Worm (Caenorhabditis elegans) whole organism, L4 larva: ENCODE data around the gene nlp-63.

Source experiments
- D1046.2 ChIP-seq: fragments of 200-800 bp; sonication (Bioruptor generic); IDR thresholded peaks from 2 replicates; pipeline ENCODE4 v1.3.6; 2022; ENCODE audit warnings: missing genetic modification characterization, missing compliant biosample characterization
- F10B5.3 ChIP-seq: sonication (generic microtip); optimal IDR thresholded peaks from 2 replicates; lab custom pipeline; 2016; ENCODE audit warnings: mild to moderate bottlenecking, missing genetic modification characterization, missing compliant biosample characterization
- F26F4.8 ChIP-seq: fragments of 200-800 bp; sonication (Bioruptor generic); conservative IDR thresholded peaks from 2 replicates; pipeline ENCODE4 v1.3.6; 2022; ENCODE audit warnings: missing genetic modification characterization, missing compliant biosample characterization
- F37D6.2 ChIP-seq: sonication (generic microtip); optimal IDR thresholded peaks from 2 replicates; lab custom pipeline; 2016; ENCODE audit warnings: mild to moderate bottlenecking, missing genetic modification characterization, missing compliant biosample characterization
- Y5F2A.4 ChIP-seq: fragments of 200-800 bp; sonication (Bioruptor generic); optimal IDR thresholded peaks from 2 replicates; lab custom pipeline; 2018; ENCODE audit warnings: mild to moderate bottlenecking, missing genetic modification characterization, missing compliant biosample characterization
- Y75B8A.6 ChIP-seq: fragments of 200-800 bp; sonication (Bioruptor generic); IDR thresholded peaks from 2 replicates; pipeline ENCODE4 v1.3.6; 2022; ENCODE audit warnings: missing genetic modification reagents, missing genetic modification characterization, missing compliant biosample characterization
- aly-2 ChIP-seq: sonication (generic microtip); optimal IDR thresholded peaks from 2 replicates; lab custom pipeline; 2018; ENCODE audit warnings: missing biosample characterization, missing genetic modification characterization
- ceh-62 ChIP-seq: sonication (generic microtip); optimal IDR thresholded peaks from 2 replicates; lab custom pipeline; 2017; ENCODE audit warnings: missing biosample characterization, missing genetic modification characterization
- daf-12 ChIP-seq: fragments of 150-350 bp; optimal IDR thresholded peaks from 2 replicates; lab custom pipeline; 2014; ENCODE audit warnings: missing biosample characterization, missing genetic modification reagents, missing genetic modification characterization
- daf-19 ChIP-seq: fragments of 200-800 bp; sonication (Bioruptor generic); conservative IDR thresholded peaks from 2 replicates; pipeline ENCODE4 v1.3.6; 2022; ENCODE audit warnings: missing genetic modification characterization, missing compliant biosample characterization
- dmd-6 ChIP-seq: fragments of 200-800 bp; sonication (Bioruptor generic); IDR thresholded peaks from 2 replicates; pipeline ENCODE4 v1.3.6; 2022; ENCODE audit warnings: missing genetic modification reagents, missing genetic modification characterization, missing compliant biosample characterization
- dmd-8 ChIP-seq: fragments of 200-800 bp; sonication (Bioruptor generic); IDR thresholded peaks from 2 replicates; pipeline ENCODE4 v1.3.6; 2022; ENCODE audit warnings: missing genetic modification characterization, missing compliant biosample characterization
- duxl-1 ChIP-seq: sonication (generic microtip); optimal IDR thresholded peaks from 2 replicates; lab custom pipeline; 2016; ENCODE audit warnings: mild to moderate bottlenecking, missing genetic modification characterization, moderate library complexity, missing compliant biosample characterization; ENCODE audit not compliant: poor library complexity
- egl-27 ChIP-seq: sonication (generic microtip); optimal IDR thresholded peaks from 3 replicates; lab custom pipeline; 2017; ENCODE audit warnings: missing biosample characterization, missing genetic modification reagents, missing genetic modification characterization
- egl-43 ChIP-seq: fragments of 200-800 bp; sonication (Bioruptor generic); IDR thresholded peaks from 2 replicates; pipeline ENCODE4 v1.3.6; 2022; ENCODE audit warnings: missing genetic modification reagents, missing genetic modification characterization, missing compliant biosample characterization
- hlh-11 ChIP-seq: fragments of 200-800 bp; sonication (Bioruptor generic); optimal IDR thresholded peaks from 2 replicates; lab custom pipeline; 2018; ENCODE audit warnings: mild to moderate bottlenecking, missing genetic modification characterization, missing compliant biosample characterization
- lin-15B ChIP-seq: fragments of 150-350 bp; sonication (generic microtip); optimal IDR thresholded peaks from 3 replicates; lab custom pipeline; 2014; ENCODE audit warnings: missing biosample characterization, missing genetic modification characterization
- lin-38 ChIP-seq: fragments of 200-800 bp; sonication (Bioruptor generic); IDR thresholded peaks from 2 replicates; pipeline ENCODE4 v1.3.6; 2022; ENCODE audit warnings: missing genetic modification reagents, missing genetic modification characterization, missing compliant biosample characterization
- madf-9 ChIP-seq: fragments of 200-800 bp; sonication (Bioruptor generic); conservative IDR thresholded peaks from 2 replicates; pipeline ENCODE4 v1.3.6; 2022; ENCODE audit warnings: missing genetic modification reagents, missing genetic modification characterization, missing compliant biosample characterization
- mdl-1 ChIP-seq, 2 experiments: fragments of 150-350 bp in 1 of 2; sonication (generic microtip) in 1 of 2; optimal IDR thresholded peaks; 2 replicates each; lab custom pipeline; 2014 to 2017; ENCODE audit warnings: missing biosample characterization in 2 of 2, missing genetic modification characterization in 2 of 2
- mes-2 ChIP-seq: sonication (generic microtip); optimal IDR thresholded peaks from 2 replicates; lab custom pipeline; 2016; ENCODE audit warnings: missing genotype, mild to moderate bottlenecking, missing genetic modification characterization, missing compliant biosample characterization; ENCODE audit not compliant: poor library complexity, severe bottlenecking
- mxl-3 ChIP-seq: fragments of 200-800 bp; sonication (Bioruptor generic); optimal IDR thresholded peaks from 2 replicates; lab custom pipeline; 2018; ENCODE audit warnings: mild to moderate bottlenecking, missing genetic modification characterization, missing compliant biosample characterization
- nhr-10 ChIP-seq: fragments of 150-350 bp; optimal IDR thresholded peaks from 2 replicates; lab custom pipeline; 2014; ENCODE audit warnings: missing biosample characterization, missing genetic modification characterization
- nhr-102 ChIP-seq: sonication (generic microtip); optimal IDR thresholded peaks from 2 replicates; lab custom pipeline; 2016; ENCODE audit warnings: mild to moderate bottlenecking, missing genetic modification characterization, moderate library complexity, missing compliant biosample characterization
- nhr-11 ChIP-seq: fragments of 150-350 bp; optimal IDR thresholded peaks from 2 replicates; lab custom pipeline; 2014; ENCODE audit warnings: missing biosample characterization, missing genetic modification characterization
- nhr-25 ChIP-seq: sonication (generic microtip); optimal IDR thresholded peaks from 2 replicates; lab custom pipeline; 2017; ENCODE audit warnings: missing genetic modification characterization, mild to moderate bottlenecking, missing compliant biosample characterization, antibody characterized with exemption, moderate library complexity, borderline replicate concordance; ENCODE audit not compliant: insufficient read depth
- nhr-28 ChIP-seq: fragments of 150-350 bp; optimal IDR thresholded peaks from 2 replicates; lab custom pipeline; 2014; ENCODE audit warnings: missing biosample characterization, missing genetic modification characterization
- nhr-41 ChIP-seq: fragments of 200-800 bp; sonication (Bioruptor generic); IDR thresholded peaks from 2 replicates; pipeline ENCODE4 v1.3.6; 2022; ENCODE audit warnings: missing genetic modification reagents, missing genetic modification characterization, missing compliant biosample characterization
- nhr-6 ChIP-seq: fragments of 150-350 bp; optimal IDR thresholded peaks from 2 replicates; lab custom pipeline; 2014; ENCODE audit warnings: missing biosample characterization, missing genetic modification characterization
- nhr-76 ChIP-seq: fragments of 150-350 bp; optimal IDR thresholded peaks from 2 replicates; lab custom pipeline; 2014; ENCODE audit warnings: missing biosample characterization, missing genetic modification characterization
- pqm-1 ChIP-seq: sonication (generic microtip); optimal IDR thresholded peaks from 2 replicates; lab custom pipeline; 2017; ENCODE audit warnings: missing biosample characterization, missing genetic modification characterization
- saeg-2 ChIP-seq: fragments of 200-800 bp; sonication (Bioruptor generic); IDR thresholded peaks from 2 replicates; pipeline ENCODE4 v1.3.6; 2022; ENCODE audit warnings: missing genetic modification reagents, missing genetic modification characterization, missing compliant biosample characterization
- set-16 ChIP-seq: fragments of 200-800 bp; sonication (Bioruptor generic); IDR thresholded peaks from 2 replicates; pipeline ENCODE4 v1.3.6; 2022; ENCODE audit warnings: missing genetic modification reagents, missing genetic modification characterization, missing compliant biosample characterization
- spr-1 ChIP-seq: sonication (generic microtip); optimal IDR thresholded peaks from 2 replicates; lab custom pipeline; 2016; ENCODE audit warnings: mild to moderate bottlenecking, missing genetic modification characterization, missing compliant biosample characterization
- tag-97 ChIP-seq: fragments of 200-800 bp; sonication (Bioruptor generic); IDR thresholded peaks from 2 replicates; pipeline ENCODE4 v1.3.6; 2022; ENCODE audit warnings: missing genetic modification characterization, missing compliant biosample characterization
- unc-130 ChIP-seq: sonication (generic microtip); optimal IDR thresholded peaks from 2 replicates; lab custom pipeline; 2016; ENCODE audit warnings: missing genetic modification reagents, missing genetic modification characterization, missing compliant biosample characterization
- unc-39 ChIP-seq: sonication (generic microtip); optimal IDR thresholded peaks from 2 replicates; lab custom pipeline; 2017; ENCODE audit warnings: missing biosample characterization, missing genetic modification characterization
- zfp-3 ChIP-seq: fragments of 200-800 bp; sonication (Bioruptor generic); conservative IDR thresholded peaks from 2 replicates; pipeline ENCODE4 v1.3.6; 2022; ENCODE audit warnings: missing genetic modification reagents, missing genetic modification characterization, missing compliant biosample characterization
- zip-2 ChIP-seq: fragments of 150-350 bp; optimal IDR thresholded peaks from 2 replicates; lab custom pipeline; 2014; ENCODE audit warnings: missing biosample characterization, missing genetic modification characterization

The nlp-63 gene

ce11 chrII:10155106-10155505 lies at the start of gene nlp-63:
Gene nlp-63 (plus strand): TSS chrII:10155406.
- TF ChIP-seq D1046.2 (GFP tag; lab: Robert Waterston, UW): no peak
- no peak for TF ChIP-seq unc-39
- no peak for TF ChIP-seq mdl-1 (tag; optimal IDR thresholded peaks at IDR 0.05; lab: Kevin White, UChicago)
- TF ChIP-seq nhr-25 (tag; lab: Kevin White, UChicago): no peak
- TF ChIP-seq lin-38: no peak
- no peak for TF ChIP-seq F10B5.3 (tag; lab: Kevin White, UChicago)
- no peak for TF ChIP-seq nhr-10 (tag; lab: Kevin White, UChicago)
- no peak for TF ChIP-seq nhr-11 (tag; lab: Kevin White, UChicago)
- TF ChIP-seq mxl-3 (GFP tag; lab: Kevin White, UChicago): no peak
- no peak for TF ChIP-seq tag-97 (GFP tag; lab: Robert Waterston, UW)
- TF ChIP-seq set-16: no peak
- no peak for TF ChIP-seq saeg-2
- no peak for TF ChIP-seq zip-2 (tag; lab: Kevin White, UChicago)
- no peak for TF ChIP-seq pqm-1 (tag; lab: Kevin White, UChicago)
- TF ChIP-seq daf-12 (tag; lab: Kevin White, UChicago): no peak
- no peak for TF ChIP-seq lin-15B (tag; lab: Kevin White, UChicago)
- TF ChIP-seq, all 104 proteins: peak for 0

DNA sequence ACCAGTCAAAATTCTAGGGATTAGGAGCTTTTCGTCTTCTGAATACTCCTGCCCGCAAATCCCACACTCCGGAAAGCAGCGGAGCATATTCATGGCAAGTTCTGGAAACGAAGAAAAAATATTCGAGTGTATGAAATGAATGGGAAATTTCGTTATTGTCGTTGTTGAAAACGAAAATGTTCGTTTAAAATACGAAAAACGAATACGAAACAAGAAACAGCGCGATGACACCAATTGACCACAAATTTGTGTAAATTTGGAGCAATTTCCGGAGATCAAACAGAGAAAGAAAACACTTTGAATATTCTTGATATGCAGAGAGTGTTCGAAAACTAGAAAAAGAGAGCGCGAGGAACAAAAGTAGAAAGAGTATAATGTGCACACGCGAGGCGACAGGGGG lies 49.6 kb upstream of the nlp-63 start, which contains the start of gene ZK945.4:
Gene ZK945.4 (minus strand): TSS at position 101 of the 400 bp plus-strand sequence.
- TF ChIP-seq mes-2 (tag; lab: Kevin White, UChicago) (no peak), duxl-1 (tag; lab: Kevin White, UChicago) (no peak), zfp-3 (GFP tag; lab: Robert Waterston, UW) (no peak), egl-27 (tag; lab: Kevin White, UChicago) (no peak), nhr-6 (tag; lab: Kevin White, UChicago) (no peak), nhr-102 (tag; lab: Kevin White, UChicago) (no peak), madf-9 (GFP tag; lab: Robert Waterston, UW) (no peak), egl-43 (no peak), spr-1 (tag; lab: Kevin White, UChicago) (no peak), F26F4.8 (GFP tag; lab: Robert Waterston, UW) (no peak), unc-130 (GFP tag; lab: Kevin White, UChicago) (no peak), nhr-28 (tag; lab: Kevin White, UChicago) (no peak), daf-12 (tag; lab: Kevin White, UChicago) (no peak), Y5F2A.4 (no peak), daf-19 (GFP tag; lab: Robert Waterston, UW) (no peak)

- no peak for TF ChIP-seq dmd-6 (GFP tag; lab: Robert Waterston, UW)
- no peak for TF ChIP-seq nhr-28 (tag; lab: Kevin White, UChicago)
- TF ChIP-seq ceh-62 (tag; lab: Kevin White, UChicago): no peak
These were observed 48.3 kb upstream of the nlp-63 start, which contains the start of gene ZK945.6 for ce11 chrII:10106870-10107269. Gene ZK945.6 (minus strand): TSS chrII:10106970.

- TF ChIP-seq nhr-76 (no peak), mes-2 (tag; lab: Kevin White, UChicago) (no peak), Y75B8A.6 (GFP tag; lab: Robert Waterston, UW) (no peak), dmd-8 (no peak), hlh-11 (tag; lab: Kevin White, UChicago) (no peak), F37D6.2 (no peak), aly-2 (tag; lab: Kevin White, UChicago) (no peak), nhr-41 (no peak), D1046.2 (GFP tag; lab: Robert Waterston, UW) (no peak)
These were observed 46.8 kb upstream of the nlp-63 start, which contains the start of the genes ZK945.7 and ZK945.8 for ce11 chrII:10108377-10108776. Gene ZK945.7 (minus strand): TSS chrII:10108477. Gene ZK945.8 (plus strand): TSS chrII:10108651.
